Fruit fly (Drosophila melanogaster) whole organism, embryonic: ENCODE measurements around the gene CG11975.

Source experiments
- Asciz ChIP-seq: fragments of 200-800 bp; sonication (Bioruptor generic); optimal IDR thresholded peaks from 2 replicates; lab custom pipeline; 2017; ENCODE audit warnings: missing biosample characterization, mild to moderate bottlenecking, missing genetic modification characterization, missing genetic modification reagents
- Bteb2 ChIP-seq: fragments of 200-800 bp; sonication (Bioruptor generic); optimal IDR thresholded peaks from 2 replicates; lab custom pipeline; 2016; ENCODE audit warnings: missing biosample characterization, missing genetic modification characterization
- CG10979 ChIP-seq: fragments of 200-800 bp; sonication (Bioruptor generic); optimal IDR thresholded peaks from 2 replicates; lab custom pipeline; 2018; ENCODE audit warnings: missing biosample characterization, mild to moderate bottlenecking, missing genetic modification characterization, moderate library complexity
- CG11696 ChIP-seq: fragments of 200-800 bp; sonication (Bioruptor generic); IDR thresholded peaks from 2 replicates; pipeline ENCODE4 v1.3.6; 2022; ENCODE audit warnings: missing biosample characterization, missing genetic modification characterization
- CG12299 ChIP-seq: fragments of 200-800 bp; sonication (Bioruptor generic); optimal IDR thresholded peaks from 2 replicates; lab custom pipeline; 2018; ENCODE audit warnings: missing biosample characterization, mild to moderate bottlenecking, missing genetic modification characterization
- CG12744 ChIP-seq: fragments of 200-800 bp; sonication (Bioruptor generic); optimal IDR thresholded peaks from 2 replicates; lab custom pipeline; 2016; ENCODE audit warnings: missing biosample characterization, missing genetic modification characterization
- CG12769 ChIP-seq: fragments of 200-800 bp; sonication (Bioruptor generic); optimal IDR thresholded peaks from 2 replicates; lab custom pipeline; 2019; ENCODE audit warnings: missing biosample characterization, mild to moderate bottlenecking, missing genetic modification characterization, moderate library complexity
- CG13287 ChIP-seq: fragments of 200-800 bp; sonication (Bioruptor generic); IDR thresholded peaks from 2 replicates; pipeline ENCODE4 v1.3.6; 2022; ENCODE audit warnings: missing biosample characterization, missing genetic modification characterization; ENCODE audit not compliant: partially characterized antibody
- CG14014 ChIP-seq: fragments of 200-800 bp; sonication (Bioruptor generic); IDR thresholded peaks from 2 replicates; pipeline ENCODE4 v1.3.6; 2022; ENCODE audit warnings: missing biosample characterization, missing genetic modification characterization
- CG14667 ChIP-seq: fragments of 200-800 bp; sonication (Bioruptor generic); IDR thresholded peaks from 2 replicates; pipeline ENCODE4 v1.3.6; 2022; ENCODE audit warnings: missing biosample characterization, missing genetic modification characterization
- CG15696 ChIP-seq: fragments of 200-800 bp; sonication (Bioruptor generic); optimal IDR thresholded peaks from 2 replicates; lab custom pipeline; 2019; ENCODE audit warnings: missing biosample characterization, mild to moderate bottlenecking, missing genetic modification characterization, moderate library complexity
- CG16779 ChIP-seq: fragments of 200-800 bp; sonication (Bioruptor generic); IDR thresholded peaks from 2 replicates; pipeline ENCODE4 v1.3.6; 2022; ENCODE audit warnings: missing biosample characterization, missing genetic modification characterization
- CG17802 ChIP-seq: fragments of 200-800 bp; sonication (Bioruptor generic); optimal IDR thresholded peaks from 2 replicates; lab custom pipeline; 2018; ENCODE audit warnings: missing biosample characterization, mild to moderate bottlenecking, missing genetic modification characterization, moderate library complexity
- CG34422 ChIP-seq: fragments of 200-800 bp; sonication (Bioruptor generic); IDR thresholded peaks from 3 replicates; pipeline ENCODE4 v1.3.6; 2022; ENCODE audit warnings: missing biosample characterization, missing genetic modification characterization
- CG3726 ChIP-seq: fragments of 200-800 bp; sonication (Bioruptor generic); IDR thresholded peaks from 3 replicates; pipeline ENCODE4, ENCODE4 v1.3.6; 2022; ENCODE audit warnings: missing biosample characterization, missing genetic modification characterization
- CG4707 ChIP-seq: fragments of 200-800 bp; sonication (Bioruptor generic); optimal IDR thresholded peaks from 2 replicates; lab custom pipeline; 2018; ENCODE audit warnings: missing biosample characterization, mild to moderate bottlenecking, missing genetic modification characterization, moderate library complexity
- CG8388 ChIP-seq: fragments of 200-800 bp; sonication (Bioruptor generic); optimal IDR thresholded peaks from 2 replicates; lab custom pipeline; 2019; ENCODE audit warnings: missing biosample characterization, mild to moderate bottlenecking, missing genetic modification characterization, moderate library complexity
- CG8924 ChIP-seq: fragments of 200-800 bp; optimal IDR thresholded peaks from 3 replicates; lab custom pipeline; 2019; ENCODE audit warnings: missing biosample characterization, mild to moderate bottlenecking, missing genetic modification characterization, moderate library complexity
- Drgx ChIP-seq: fragments of 200-800 bp; sonication (Bioruptor generic); IDR thresholded peaks from 2 replicates; pipeline ENCODE4 v1.3.6; 2022; ENCODE audit warnings: missing biosample characterization, missing genetic modification characterization
- Fer1 ChIP-seq: fragments of 200-800 bp; sonication (Bioruptor generic); optimal IDR thresholded peaks from 2 replicates; lab custom pipeline; 2017; ENCODE audit warnings: missing biosample characterization, mild to moderate bottlenecking, missing genetic modification characterization
- HLH4C ChIP-seq: fragments of 200-800 bp; sonication (Bioruptor generic); IDR thresholded peaks from 3 replicates; pipeline ENCODE4 v1.3.6; 2022; ENCODE audit warnings: missing biosample characterization, missing genetic modification characterization; ENCODE audit not compliant: partially characterized antibody
- Hmx ChIP-seq: fragments of 200-800 bp; sonication (Bioruptor generic); optimal IDR thresholded peaks from 2 replicates; lab custom pipeline; 2016; ENCODE audit warnings: missing biosample characterization, missing genetic modification characterization
- Kr ChIP-seq: fragments of 200-800 bp; sonication (Bioruptor generic); optimal IDR thresholded peaks from 2 replicates; lab custom pipeline; 2017; ENCODE audit warnings: missing biosample characterization, mild to moderate bottlenecking, missing genetic modification characterization
- Nf-YA ChIP-seq: fragments of 200-800 bp; sonication (Bioruptor generic); IDR thresholded peaks from 2 replicates; pipeline ENCODE4 v1.3.6; 2022; ENCODE audit warnings: missing biosample characterization, missing genetic modification characterization
- Nf-YB ChIP-seq: fragments of 200-800 bp; sonication (Bioruptor generic); optimal IDR thresholded peaks from 3 replicates; lab custom pipeline; 2019; ENCODE audit warnings: missing biosample characterization, mild to moderate bottlenecking, missing genetic modification characterization, moderate library complexity
- cwo ChIP-seq: fragments of 200-800 bp; sonication (Bioruptor generic); optimal IDR thresholded peaks from 3 replicates; lab custom pipeline; 2017; ENCODE audit warnings: missing biosample characterization, missing genetic modification characterization, mild to moderate bottlenecking, moderate library complexity, missing genetic modification reagents
- dati ChIP-seq: fragments of 200-800 bp; sonication (Bioruptor generic); IDR thresholded peaks from 2 replicates; pipeline ENCODE4 v1.3.6; 2022; ENCODE audit warnings: missing biosample characterization, missing genetic modification characterization
- dmrt11E ChIP-seq: fragments of 200-800 bp; sonication (Bioruptor generic); optimal IDR thresholded peaks from 3 replicates; lab custom pipeline; 2018; ENCODE audit warnings: missing biosample characterization, mild to moderate bottlenecking, missing genetic modification characterization, moderate library complexity
- dysf ChIP-seq: fragments of 200-800 bp; sonication (Bioruptor generic); IDR thresholded peaks from 3 replicates; pipeline ENCODE4 v1.3.6; 2022; ENCODE audit warnings: missing biosample characterization, missing genetic modification characterization
- gem ChIP-seq: fragments of 200-800 bp; sonication (Bioruptor generic); optimal IDR thresholded peaks from 2 replicates; lab custom pipeline; 2019; ENCODE audit warnings: missing biosample characterization, mild to moderate bottlenecking, missing genetic modification characterization, moderate library complexity
- grau ChIP-seq: fragments of 200-800 bp; optimal IDR thresholded peaks from 3 replicates; lab custom pipeline; 2019; ENCODE audit warnings: missing biosample characterization, mild to moderate bottlenecking, missing genetic modification characterization, moderate library complexity
- gsb ChIP-seq: fragments of 200-800 bp; sonication (Bioruptor generic); IDR thresholded peaks from 2 replicates; pipeline ENCODE4 v1.3.6; 2022; ENCODE audit warnings: missing biosample characterization, missing genetic modification characterization
- h ChIP-seq: fragments of >200 bp; optimal IDR thresholded peaks from 2 replicates; lab custom pipeline; 2017
- ham ChIP-seq: fragments of 200-800 bp; sonication (Bioruptor generic); IDR thresholded peaks from 2 replicates; pipeline ENCODE4 v1.3.6; 2022; ENCODE audit warnings: missing biosample characterization, missing genetic modification characterization
- hth ChIP-seq: fragments of >200 bp; optimal IDR thresholded peaks from 2 replicates; lab custom pipeline; 2017; ENCODE audit warnings: inconsistent platforms
- insv ChIP-seq, 2 experiments: fragments of 200-800 bp; sonication (Bioruptor generic); optimal IDR thresholded peaks; 3 replicates each; lab custom pipeline; 2016 to 2018; ENCODE audit warnings: missing biosample characterization in 2 of 2, missing genetic modification characterization in 2 of 2
- kah ChIP-seq: fragments of 200-800 bp; sonication (Bioruptor generic); optimal IDR thresholded peaks from 2 replicates; lab custom pipeline; 2018; ENCODE audit warnings: missing biosample characterization, mild to moderate bottlenecking, missing genetic modification characterization
- ken ChIP-seq: fragments of 200-800 bp; sonication (Bioruptor generic); IDR thresholded peaks from 3 replicates; pipeline ENCODE4 v1.3.6; 2022; ENCODE audit warnings: missing biosample characterization, missing genetic modification characterization
- lab ChIP-seq: fragments of 200-800 bp; sonication (Bioruptor generic); optimal IDR thresholded peaks from 3 replicates; lab custom pipeline; 2017; ENCODE audit warnings: missing biosample characterization, missing genetic modification characterization, mild to moderate bottlenecking, moderate library complexity, missing genetic modification reagents
- oc ChIP-seq: fragments of 200-800 bp; sonication (Bioruptor generic); optimal IDR thresholded peaks from 2 replicates; lab custom pipeline; 2018; ENCODE audit warnings: missing biosample characterization, mild to moderate bottlenecking, missing genetic modification characterization, moderate library complexity
- onecut ChIP-seq: fragments of 200-800 bp; sonication (Bioruptor generic); IDR thresholded peaks from 2 replicates; pipeline ENCODE4 v1.3.6; 2022; ENCODE audit warnings: missing biosample characterization, missing genetic modification characterization
- peb ChIP-seq: fragments of 200-800 bp; sonication (Bioruptor generic); IDR thresholded peaks from 2 replicates; pipeline ENCODE4 v1.3.6; 2022; ENCODE audit warnings: missing biosample characterization, missing genetic modification characterization
- pho ChIP-seq: fragments of 200-800 bp; sonication (Bioruptor generic); optimal IDR thresholded peaks from 2 replicates; lab custom pipeline; 2016; ENCODE audit warnings: missing biosample characterization, missing genetic modification characterization
- phol ChIP-seq: fragments of 200-800 bp; sonication (Bioruptor generic); optimal IDR thresholded peaks from 3 replicates; lab custom pipeline; 2018; ENCODE audit warnings: missing biosample characterization, mild to moderate bottlenecking, missing genetic modification characterization, moderate library complexity
- pros ChIP-seq: fragments of 200-800 bp; sonication (Bioruptor generic); optimal IDR thresholded peaks from 3 replicates; lab custom pipeline; 2019; ENCODE audit warnings: missing biosample characterization, mild to moderate bottlenecking, missing genetic modification characterization, moderate library complexity
- psq ChIP-seq: fragments of 200-800 bp; sonication (Bioruptor generic); optimal IDR thresholded peaks from 2 replicates; lab custom pipeline; 2017; ENCODE audit warnings: missing biosample characterization, missing genetic modification characterization
- pum ChIP-seq: fragments of 200-800 bp; sonication (Bioruptor generic); optimal IDR thresholded peaks from 2 replicates; lab custom pipeline; 2016; ENCODE audit warnings: missing biosample characterization, missing genetic modification characterization
- sima ChIP-seq: fragments of 200-800 bp; sonication (Bioruptor generic); optimal IDR thresholded peaks from 2 replicates; lab custom pipeline; 2016; ENCODE audit warnings: missing biosample characterization, missing genetic modification characterization
- sqz ChIP-seq: fragments of 200-800 bp; sonication (Bioruptor generic); optimal IDR thresholded peaks from 3 replicates; lab custom pipeline; 2018; ENCODE audit warnings: missing biosample characterization, mild to moderate bottlenecking, missing genetic modification characterization
- tio ChIP-seq: fragments of 200-800 bp; sonication (Bioruptor generic); optimal IDR thresholded peaks from 2 replicates; lab custom pipeline; 2017; ENCODE audit warnings: missing biosample characterization, missing genetic modification characterization, inconsistent platforms

The CG11975 gene

dm6 chr3R:8954515-8955358, 38.3 kb upstream of the CG11975 start (continued):
- no peak for TF ChIP-seq ham (GFP tag; lab: Robert Waterston, UW)
- TF ChIP-seq pho (GFP tag; lab: Kevin White, UChicago), result no peak
- TF ChIP-seq CG14014 (GFP tag; lab: Robert Waterston, UW), result no peak
- TF ChIP-seq CG16779 (GFP tag; lab: Robert Waterston, UW), result no peak
- peak; percentile 62 for TF ChIP-seq psq (GFP tag; lab: Kevin White, UChicago)
- no peak for TF ChIP-seq dati
- TF ChIP-seq oc (tag; lab: Kevin White, UChicago), result peak; percentile 69
- no peak for TF ChIP-seq kah (GFP tag; lab: Kevin White, UChicago)
- TF ChIP-seq CG34422 (GFP tag; lab: Robert Waterston, UW), result 0 out of 3 replicates have a peak, but pooled peaks have one; percentile 54
- peak; percentile 34; the same call in 1 of the 3 replicates for TF ChIP-seq dysf
- TF ChIP-seq CG10979, result peak; percentile 85
- peak; percentile 88 for TF ChIP-seq gem
- TF ChIP-seq sima (GFP tag; lab: Kevin White, UChicago), result no peak
- no peak for TF ChIP-seq insv (GFP tag; optimal IDR thresholded peaks at IDR 0.05; lab: Kevin White, UChicago)
- peak; percentile 24 for TF ChIP-seq CG12299 (tag; lab: Kevin White, UChicago)
- no peak for TF ChIP-seq CG14667 (GFP tag; lab: Robert Waterston, UW)
- peak; percentile 69 for TF ChIP-seq CG8924 (tag; lab: Kevin White, UChicago)
- TF ChIP-seq Bteb2, result no peak
- TF ChIP-seq pros, result peak; percentile 50
- TF ChIP-seq CG4707 (GFP tag; lab: Kevin White, UChicago), result peak; percentile 2
- no peak for TF ChIP-seq CG11696 (GFP tag; lab: Robert Waterston, UW)
- TF ChIP-seq gsb, result no peak
- TF ChIP-seq lab (GFP tag; lab: Kevin White, UChicago), result peak; percentile 40
- no peak for TF ChIP-seq tio (GFP tag; lab: Kevin White, UChicago)
- no peak for TF ChIP-seq hth (lab: Kevin White, UChicago)
- TF ChIP-seq onecut (GFP tag; lab: Robert Waterston, UW), result peak; percentile 86
- TF ChIP-seq grau (tag; lab: Kevin White, UChicago), result peak; percentile 70
- TF ChIP-seq sqz (GFP tag; lab: Kevin White, UChicago), result peak; percentile 37
- no peak for TF ChIP-seq Nf-YA (GFP tag; lab: Robert Waterston, UW)
- no peak for TF ChIP-seq peb (GFP tag; lab: Robert Waterston, UW)
- TF ChIP-seq CG12744, result no peak
- no peak for TF ChIP-seq Kr (GFP tag; lab: Kevin White, UChicago)
- TF ChIP-seq ken (GFP tag; lab: Robert Waterston, UW), result no peak
- TF ChIP-seq HLH4C (GFP tag; lab: Robert Waterston, UW), result no peak
- peak; percentile 86 for TF ChIP-seq CG8388 (GFP tag; lab: Kevin White, UChicago)
- TF ChIP-seq CG3726 (GFP tag; lab: Robert Waterston, UW), result no peak
- TF ChIP-seq CG12769, result peak; percentile 73
- TF ChIP-seq Nf-YB (GFP tag; lab: Kevin White, UChicago), result peak; percentile 46
- no peak for TF ChIP-seq Fer1 (GFP tag; lab: Kevin White, UChicago)
- peak; percentile 80 for TF ChIP-seq Asciz (GFP tag; lab: Kevin White, UChicago)
- no peak for TF ChIP-seq Drgx (GFP tag; lab: Robert Waterston, UW)
- no peak for TF ChIP-seq Hmx (GFP tag; lab: Kevin White, UChicago)
- TF ChIP-seq pum (GFP tag; lab: Kevin White, UChicago), result no peak
- no peak for TF ChIP-seq CG15696 (tag; lab: Kevin White, UChicago)
- TF ChIP-seq cwo (GFP tag; lab: Kevin White, UChicago), result no peak
- TF ChIP-seq dmrt11E, result peak; percentile 79
- no peak for TF ChIP-seq CG17802 (tag; lab: Kevin White, UChicago)
- TF ChIP-seq h (lab: Kevin White, UChicago), result no peak
- peak; percentile 81 for TF ChIP-seq phol (tag; lab: Kevin White, UChicago)
- TF ChIP-seq CG13287 (GFP tag; lab: Robert Waterston, UW), result no peak
